Worm (Caenorhabditis elegans): ENCODE data around the gene C53C11.2.

C53C11.2 gene

ce11 chrX:17385102-17385501, 48.7 kb downstream of the C53C11.2 start:
- no peak for TF ChIP-seq unc-62 (GFP tag; optimal IDR thresholded peaks at IDR 0.05)

DNA sequence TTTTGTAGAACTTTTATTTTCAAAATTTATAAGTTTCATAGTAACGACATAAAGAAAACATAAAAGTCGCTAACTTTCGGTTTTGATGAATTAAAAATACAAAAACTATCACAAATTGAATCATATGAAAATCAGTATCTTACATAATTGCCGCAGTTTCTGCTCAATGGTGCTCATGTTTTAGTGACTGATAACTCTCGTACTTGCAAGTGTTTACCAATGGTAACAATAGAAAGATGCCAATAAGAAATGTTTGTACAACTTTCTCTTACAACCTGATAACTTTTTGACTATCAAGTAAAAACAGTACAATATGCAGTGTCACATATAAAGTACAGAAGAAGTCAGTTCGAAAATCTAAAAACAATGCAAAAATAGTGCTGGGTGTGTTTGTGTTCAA, 49.7 kb downstream of the C53C11.2 start:
- no peak for TF ChIP-seq unc-62 (GFP tag; optimal IDR thresholded peaks at IDR 0.05)

Data from whole organism, dauer.